Worm (Caenorhabditis elegans): ENCODE measurements around the gene ZK353.2.
A peak's percentile ranks its signal among the peaks of the same experiment; 100 is the strongest.

The ZK353.2 gene

ce11 chrIII:8370846-8371257 is 27.7 kb upstream of the ZK353.2 start (continued):
- TF ChIP-seq lin-39 (tag; optimal IDR thresholded peaks at IDR 0.05) (no peak), nhr-6 (tag; optimal IDR thresholded peaks at IDR 0.05) (peak; percentile 44), ceh-44 (GFP tag; IDR thresholded peaks at IDR 0.05) (no peak), F26F4.8 (GFP tag; conservative IDR thresholded peaks at IDR 0.05) (no peak), nhr-11 (tag; optimal IDR thresholded peaks at IDR 0.05) (no peak), zfp-2 (tag; optimal IDR thresholded peaks at IDR 0.05) (no peak), nhr-102 (tag; optimal IDR thresholded peaks at IDR 0.05) (no peak), pqm-1 (tag; optimal IDR thresholded peaks at IDR 0.05) (peak; percentile 14), arid-1 (GFP tag; conservative IDR thresholded peaks at IDR 0.05) (no peak), T26A8.4 (GFP tag; IDR thresholded peaks at IDR 0.05) (no peak), fos-1 (tag; optimal IDR thresholded peaks at IDR 0.05) (no peak), php-3 (GFP tag; IDR thresholded peaks at IDR 0.05) (peak; percentile 49; the same call in 1 of the 2 replicates), ama-1 (optimal IDR thresholded peaks at IDR 0.05) (no peak), zfp-3 (GFP tag; conservative IDR thresholded peaks at IDR 0.05) (no peak), mdl-1 (tag; optimal IDR thresholded peaks at IDR 0.05) (peak; percentile 17 to 88), dmd-6 (GFP tag; IDR thresholded peaks at IDR 0.05) (peak; percentile 57; the same call in 1 of the 2 replicates), ceh-82 (tag; optimal IDR thresholded peaks at IDR 0.05) (no peak), ZK337.2 (GFP tag; IDR thresholded peaks at IDR 0.05) (no peak), unc-39 (tag; optimal IDR thresholded peaks at IDR 0.05) (no peak), lir-3 (tag; optimal IDR thresholded peaks at IDR 0.05) (no peak), jun-1 (tag; optimal IDR thresholded peaks at IDR 0.05) (no peak), daf-16 (GFP tag; optimal IDR thresholded peaks at IDR 0.05) (no peak), daf-16 (tag; optimal IDR thresholded peaks at IDR 0.05) (peak; percentile 80)

ce11 chrIII:8371595-8372305 is 26.8 kb upstream of the ZK353.2 start, which contains the start of gene lmbr-1:
TSS of gene lmbr-1 (plus strand) at chrIII:8372255.
- TF ChIP-seq aha-1 (tag), result peak; percentile 65
- TF ChIP-seq nhr-76 (tag; optimal IDR thresholded peaks at IDR 0.05), result no peak
- TF ChIP-seq tra-1 (GFP tag; IDR thresholded peaks at IDR 0.05), result no peak

ce11 chrIII:8375000-8375399 is 23.5 kb upstream of the ZK353.2 start, which contains the start of gene met-2:
TSS of gene met-2 (plus strand) at chrIII:8375300.
- no peak for TF ChIP-seq nhr-237 (tag; optimal IDR thresholded peaks at IDR 0.05)
- no peak for TF ChIP-seq hlh-30 (tag; optimal IDR thresholded peaks at IDR 0.05; ENCODE audit: insufficient read depth)
- TF ChIP-seq spr-3 (GFP tag; optimal IDR thresholded peaks at IDR 0.05), result no peak
- peak; percentile 39 for TF ChIP-seq T20F7.1 (GFP tag; optimal IDR thresholded peaks at IDR 0.05)
- no peak for TF ChIP-seq unc-39 (tag; optimal IDR thresholded peaks at IDR 0.05)
- TF ChIP-seq mep-1 (tag; optimal IDR thresholded peaks at IDR 0.05), result peak; percentile 2

ce11 chrIII:8380645-8381044 is 17.9 kb upstream of the ZK353.2 start, which contains the start of gene R05D3.12:
TSS of gene R05D3.12 (plus strand) at chrIII:8380945.
- no peak for TF ChIP-seq daf-19 (GFP tag; conservative IDR thresholded peaks at IDR 0.05)
- no peak for TF ChIP-seq lin-29 (GFP tag; IDR thresholded peaks at IDR 0.05)
- TF ChIP-seq saeg-2 (GFP tag; IDR thresholded peaks at IDR 0.05), result no peak
- no peak for TF ChIP-seq mdt-29 (GFP tag; IDR thresholded peaks at IDR 0.05)
- no peak for TF ChIP-seq duxl-1 (tag; optimal IDR thresholded peaks at IDR 0.05; ENCODE audit: poor library complexity)
- TF ChIP-seq zip-2 (tag; optimal IDR thresholded peaks at IDR 0.05), result no peak
- TF ChIP-seq mxl-2 (GFP tag; conservative IDR thresholded peaks at IDR 0.05), result no peak
- no peak for TF ChIP-seq vab-7 (GFP tag; IDR thresholded peaks at IDR 0.05)
- no peak for TF ChIP-seq hlh-30 (tag; optimal IDR thresholded peaks at IDR 0.05; ENCODE audit: insufficient read depth)
- no peak for TF ChIP-seq spr-1 (tag; optimal IDR thresholded peaks at IDR 0.05)
